Fruit fly (Drosophila melanogaster): ENCODE results near the gene mbm.

The mbm gene

dm6 chr2L:273603-274002 lies at the start of gene mbm, which contains the start of gene CG11555:
TSS of gene mbm (minus strand) at chr2L:273715.
TSS of gene CG11555 (plus strand) at chr2L:273836.
- TF ChIP-seq psq (optimal IDR thresholded peaks at IDR 0.05) (no peak), CG8478 (optimal IDR thresholded peaks at IDR 0.05) (no peak), usp (GFP tag; optimal IDR thresholded peaks at IDR 0.05) (no peak), pan (optimal IDR thresholded peaks at IDR 0.05) (no peak), Dll (optimal IDR thresholded peaks at IDR 0.05) (no peak), EcR (GFP tag; optimal IDR thresholded peaks at IDR 0.05) (no peak)

dm6 chr2L:322915-323314 lies 49.4 kb upstream of the mbm start:
- TF ChIP-seq CG8478 (optimal IDR thresholded peaks at IDR 0.05), result no peak
- no peak for TF ChIP-seq usp (GFP tag; optimal IDR thresholded peaks at IDR 0.05)
- TF ChIP-seq psq (optimal IDR thresholded peaks at IDR 0.05), result no peak
- TF ChIP-seq pan (optimal IDR thresholded peaks at IDR 0.05), result no peak
- no peak for TF ChIP-seq EcR (GFP tag; optimal IDR thresholded peaks at IDR 0.05)
- no peak for TF ChIP-seq Dll (optimal IDR thresholded peaks at IDR 0.05)

dm6 chr2L:321793-322192 lies 48.3 kb upstream of the mbm start, which contains the start of gene CG33127:
TSS of gene CG33127 (plus strand) at chr2L:322101.
- TF ChIP-seq psq (optimal IDR thresholded peaks at IDR 0.05), result no peak
- TF ChIP-seq pan (optimal IDR thresholded peaks at IDR 0.05), result no peak
- TF ChIP-seq usp (GFP tag; optimal IDR thresholded peaks at IDR 0.05), result no peak
- TF ChIP-seq EcR (GFP tag; optimal IDR thresholded peaks at IDR 0.05), result no peak
- no peak for TF ChIP-seq Dll (optimal IDR thresholded peaks at IDR 0.05)
- no peak for TF ChIP-seq CG8478 (optimal IDR thresholded peaks at IDR 0.05)

dm6 chr2L:321148-321547 lies 47.6 kb upstream of the mbm start, which contains the start of gene CG11911:
TSS of gene CG11911 (minus strand) at chr2L:321248.
- TF ChIP-seq CG8478 (optimal IDR thresholded peaks at IDR 0.05) (no peak), pan (optimal IDR thresholded peaks at IDR 0.05) (no peak), EcR (GFP tag; optimal IDR thresholded peaks at IDR 0.05) (no peak), usp (GFP tag; optimal IDR thresholded peaks at IDR 0.05) (no peak), Dll (optimal IDR thresholded peaks at IDR 0.05) (no peak), psq (optimal IDR thresholded peaks at IDR 0.05) (no peak)

dm6 chr2L:319745-320144 lies 46.2 kb upstream of the mbm start:
- TF ChIP-seq pan (optimal IDR thresholded peaks at IDR 0.05) (no peak), psq (optimal IDR thresholded peaks at IDR 0.05) (no peak), usp (GFP tag; optimal IDR thresholded peaks at IDR 0.05) (no peak), EcR (GFP tag; optimal IDR thresholded peaks at IDR 0.05) (no peak), CG8478 (optimal IDR thresholded peaks at IDR 0.05) (no peak), Dll (optimal IDR thresholded peaks at IDR 0.05) (no peak)

- no peak for TF ChIP-seq EcR (GFP tag; optimal IDR thresholded peaks at IDR 0.05)
- TF ChIP-seq psq (optimal IDR thresholded peaks at IDR 0.05), result no peak
- TF ChIP-seq Dll (optimal IDR thresholded peaks at IDR 0.05), result no peak
- no peak for TF ChIP-seq pan (optimal IDR thresholded peaks at IDR 0.05)
- no peak for TF ChIP-seq CG8478 (optimal IDR thresholded peaks at IDR 0.05)
- TF ChIP-seq usp (GFP tag; optimal IDR thresholded peaks at IDR 0.05), result no peak
Measured at dm6 chr2L:319159-319558, 45.6 kb upstream of the mbm start, which contains the start of gene CG11912. TSS of gene CG11912 (minus strand) at chr2L:319259.

- TF ChIP-seq psq (optimal IDR thresholded peaks at IDR 0.05), result no peak
- TF ChIP-seq usp (GFP tag; optimal IDR thresholded peaks at IDR 0.05), result no peak
- TF ChIP-seq pan (optimal IDR thresholded peaks at IDR 0.05), result no peak
- TF ChIP-seq CG8478 (optimal IDR thresholded peaks at IDR 0.05), result no peak
- peak; percentile 11 for TF ChIP-seq Dll (optimal IDR thresholded peaks at IDR 0.05)
- TF ChIP-seq EcR (GFP tag; optimal IDR thresholded peaks at IDR 0.05), result no peak
Measured at dm6 chr2L:309812-310431, 36.4 kb upstream of the mbm start.

- TF ChIP-seq psq (optimal IDR thresholded peaks at IDR 0.05), result no peak
- peak; percentile 73 for TF ChIP-seq pan (optimal IDR thresholded peaks at IDR 0.05)
- no peak for TF ChIP-seq usp (GFP tag; optimal IDR thresholded peaks at IDR 0.05)
Measured at dm6 chr2L:309177-309576, 35.7 kb upstream of the mbm start.

dm6 chr2L:308194-308706 lies 34.7 kb upstream of the mbm start:
- TF ChIP-seq Dll (optimal IDR thresholded peaks at IDR 0.05), result no peak
- TF ChIP-seq usp (GFP tag; optimal IDR thresholded peaks at IDR 0.05), result no peak
- TF ChIP-seq pan (optimal IDR thresholded peaks at IDR 0.05), result no peak
- no peak for TF ChIP-seq EcR (GFP tag; optimal IDR thresholded peaks at IDR 0.05)
- no peak for TF ChIP-seq psq (optimal IDR thresholded peaks at IDR 0.05)
- no peak for TF ChIP-seq CG8478 (optimal IDR thresholded peaks at IDR 0.05)

- TF ChIP-seq psq (optimal IDR thresholded peaks at IDR 0.05) (no peak), CG8478 (optimal IDR thresholded peaks at IDR 0.05) (no peak), pan (optimal IDR thresholded peaks at IDR 0.05) (no peak), Dll (optimal IDR thresholded peaks at IDR 0.05) (no peak), usp (GFP tag; optimal IDR thresholded peaks at IDR 0.05) (no peak), EcR (GFP tag; optimal IDR thresholded peaks at IDR 0.05) (no peak)
Measured at dm6 chr2L:307129-307528, 33.6 kb upstream of the mbm start.

dm6 chr2L:306188-306927 lies 32.8 kb upstream of the mbm start:
- TF ChIP-seq CG8478 (optimal IDR thresholded peaks at IDR 0.05) (no peak), pan (optimal IDR thresholded peaks at IDR 0.05) (no peak), Dll (optimal IDR thresholded peaks at IDR 0.05) (no peak), usp (GFP tag; optimal IDR thresholded peaks at IDR 0.05) (no peak), psq (optimal IDR thresholded peaks at IDR 0.05) (no peak), EcR (GFP tag; optimal IDR thresholded peaks at IDR 0.05) (no peak)

dm6 chr2L:305646-306045 lies 32.1 kb upstream of the mbm start, which contains the start of gene Plc21C:
TSS of gene Plc21C (plus strand) at chr2L:305935.
- TF ChIP-seq CG8478 (optimal IDR thresholded peaks at IDR 0.05) (no peak), Dll (optimal IDR thresholded peaks at IDR 0.05) (no peak), pan (optimal IDR thresholded peaks at IDR 0.05) (no peak), EcR (GFP tag; optimal IDR thresholded peaks at IDR 0.05) (no peak), usp (GFP tag; optimal IDR thresholded peaks at IDR 0.05) (no peak), psq (optimal IDR thresholded peaks at IDR 0.05) (no peak)
